Fruit fly (Drosophila melanogaster): Measurements from ENCODE around the gene CG34015.

CG34015 gene

DNA sequence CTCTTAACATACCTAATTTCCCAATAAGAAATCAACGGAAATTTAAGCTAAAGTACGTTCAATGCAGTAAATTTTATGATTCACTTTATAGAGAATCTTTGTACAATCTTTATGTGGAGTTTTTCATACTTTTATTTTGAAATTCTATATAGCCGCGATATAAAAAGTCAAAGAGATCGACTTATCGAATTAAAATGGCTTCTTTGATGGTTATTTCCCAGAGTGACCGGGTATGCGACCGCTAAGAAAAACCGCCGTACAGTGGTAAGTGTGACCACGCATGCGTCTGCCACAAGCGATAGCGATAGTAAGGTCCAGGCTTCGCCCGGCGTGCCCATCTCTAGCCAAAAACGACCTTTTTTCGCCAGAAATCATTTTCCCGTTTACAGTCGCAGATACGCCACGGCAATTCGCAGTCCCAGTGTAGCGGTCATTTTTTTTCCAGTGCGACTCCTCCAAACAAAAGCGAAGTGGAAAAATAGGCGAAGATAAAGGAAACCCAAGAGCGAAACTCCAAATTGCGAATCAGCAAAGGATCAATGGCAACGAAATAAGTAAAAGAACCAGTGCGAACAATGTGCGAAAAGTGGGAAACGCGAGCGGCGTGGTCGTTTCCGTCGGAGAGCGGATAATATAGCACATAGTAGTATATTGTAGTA, 25.5 kb downstream of the CG34015 start, which contains the start of gene hang (continued):
- no peak for TF ChIP-seq Hr3 (GFP tag; optimal IDR thresholded peaks at IDR 0.05)
- TF ChIP-seq CG34224 (GFP tag; IDR thresholded peaks at IDR 0.05; ENCODE audit: partially characterized antibody), result no peak; the same call in 2 of the 3 replicates
- TF ChIP-seq CG1792 (GFP tag; optimal IDR thresholded peaks at IDR 0.05), result peak; percentile 10
- no peak for TF ChIP-seq slou (GFP tag; optimal IDR thresholded peaks at IDR 0.05)
- peak; percentile 33 for TF ChIP-seq Sin3A (optimal IDR thresholded peaks at IDR 0.05)
- no peak for TF ChIP-seq CG12942 (GFP tag; optimal IDR thresholded peaks at IDR 0.05)
- peak; percentile 73 for TF ChIP-seq Dref (GFP tag; IDR thresholded peaks at IDR 0.05)
- TF ChIP-seq Lpt (GFP tag; optimal IDR thresholded peaks at IDR 0.05), result no peak
- no peak for TF ChIP-seq CG32772 (GFP tag; IDR thresholded peaks at IDR 0.05)
- peak; percentile 24 for TF ChIP-seq NfI (GFP tag; optimal IDR thresholded peaks at IDR 0.05)
- TF ChIP-seq yki (optimal IDR thresholded peaks at IDR 0.05), result no peak
- no peak for TF ChIP-seq pho (GFP tag; optimal IDR thresholded peaks at IDR 0.05)
- TF ChIP-seq CG18599 (GFP tag; optimal IDR thresholded peaks at IDR 0.05), result peak; percentile 65
- TF ChIP-seq schlank (tag; optimal IDR thresholded peaks at IDR 0.05), result peak; percentile 16
- TF ChIP-seq pb (GFP tag; optimal IDR thresholded peaks at IDR 0.05), result peak; percentile 8
- no peak for TF ChIP-seq CG7357 (GFP tag; IDR thresholded peaks at IDR 0.05)
- peak in 1 of 2 experiments; percentile 43 for TF ChIP-seq Eip74EF (GFP tag; optimal IDR thresholded peaks at IDR 0.05)
- no peak for TF ChIP-seq aop (GFP tag; IDR thresholded peaks at IDR 0.05)
- TF ChIP-seq Usf (GFP tag; optimal IDR thresholded peaks at IDR 0.05), result no peak
- TF ChIP-seq slbo (GFP tag; IDR thresholded peaks at IDR 0.05), result peak; percentile 60
- TF ChIP-seq CG32767 (GFP tag; IDR thresholded peaks at IDR 0.05), result no peak
- TF ChIP-seq eyg (GFP tag; optimal IDR thresholded peaks at IDR 0.05), result peak; percentile 37
- TF ChIP-seq zfh1 (GFP tag; IDR thresholded peaks at IDR 0.05), result peak; percentile 49; the same call in 1 of the 3 replicates
- no peak for TF ChIP-seq CG1529 (GFP tag; optimal IDR thresholded peaks at IDR 0.05)
- TF ChIP-seq hth (optimal IDR thresholded peaks at IDR 0.05), result no peak
- peak; percentile 32 for TF ChIP-seq CG2678 (tag; optimal IDR thresholded peaks at IDR 0.05)
- TF ChIP-seq ci (GFP tag; IDR thresholded peaks at IDR 0.05), result peak; percentile 75
- TF ChIP-seq bowl (GFP tag; IDR thresholded peaks at IDR 0.05), result peak; percentile 41; the same call in 1 of the 2 replicates
- no peak for TF ChIP-seq crp (GFP tag; optimal IDR thresholded peaks at IDR 0.05)
- TF ChIP-seq emc (GFP tag; optimal IDR thresholded peaks at IDR 0.05), result no peak
- TF ChIP-seq Mad (GFP tag; optimal IDR thresholded peaks at IDR 0.05), result peak; percentile 41
- no peak for TF ChIP-seq CG10274 (GFP tag; optimal IDR thresholded peaks at IDR 0.05)
- TF ChIP-seq Poxn (GFP tag; IDR thresholded peaks at IDR 0.05), result no peak
- no peak for TF ChIP-seq CG3065 (GFP tag; optimal IDR thresholded peaks at IDR 0.05)
- TF ChIP-seq sisA (GFP tag; IDR thresholded peaks at IDR 0.05), result 0 out of 2 replicates have a peak, but pooled peaks have one; percentile 17
- TF ChIP-seq TFAM (GFP tag; optimal IDR thresholded peaks at IDR 0.05), result no peak
- peak; percentile 57 for TF ChIP-seq sna (GFP tag; IDR thresholded peaks at IDR 0.05; ENCODE audit: partially characterized antibody)
- TF ChIP-seq CG11695 (GFP tag; IDR thresholded peaks at IDR 0.05), result 0 out of 3 replicates have a peak, but pooled peaks have one; percentile 15

DNA sequence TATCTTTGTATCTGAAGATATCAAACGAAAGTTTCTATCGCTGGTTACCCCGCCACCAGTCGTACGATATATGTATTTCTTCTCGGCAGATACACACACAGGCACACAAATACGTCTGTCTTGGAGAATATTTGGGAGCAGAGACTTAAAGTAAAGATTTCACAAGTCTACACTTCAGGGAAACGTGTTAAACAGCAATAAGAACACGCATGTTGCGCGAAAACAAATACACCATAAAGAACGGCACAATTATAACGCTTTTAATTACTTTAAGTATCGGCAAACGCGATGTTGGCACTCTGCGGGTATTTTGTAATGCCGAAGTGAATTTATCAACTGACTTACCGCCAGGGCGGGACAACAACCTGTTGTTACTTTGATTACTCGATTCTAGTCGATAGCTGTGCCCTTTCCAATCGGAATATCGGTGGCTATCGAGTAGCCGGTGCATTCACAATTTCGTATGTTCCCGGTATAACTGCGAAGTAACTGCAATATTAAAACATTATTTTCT, 26.1 kb downstream of the CG34015 start, which contains the start of gene AnxB11:
TSS of gene AnxB11 (minus strand) at position 367 of the 514 bp plus-strand sequence.
- peak in 1 of 2 experiments; percentile 82 for TF ChIP-seq insv (GFP tag; optimal IDR thresholded peaks at IDR 0.05)
- no peak for TF ChIP-seq pfk (GFP tag; optimal IDR thresholded peaks at IDR 0.05)
- TF ChIP-seq CG6791 (GFP tag; IDR thresholded peaks at IDR 0.05; ENCODE audit: partially characterized antibody), result peak; percentile 76
- TF ChIP-seq CG6272 (GFP tag; IDR thresholded peaks at IDR 0.05), result no peak
- peak; percentile 15; the same call in 1 of the 2 replicates for TF ChIP-seq hbn (GFP tag; IDR thresholded peaks at IDR 0.05; ENCODE audit: partially characterized antibody)
- TF ChIP-seq CG14860 (GFP tag; IDR thresholded peaks at IDR 0.05; ENCODE audit: partially characterized antibody), result peak; percentile 50
- peak; percentile 13 for TF ChIP-seq YL-1 (GFP tag; optimal IDR thresholded peaks at IDR 0.05)
- peak; percentile 72 for TF ChIP-seq bbx (GFP tag; IDR thresholded peaks at IDR 0.05; ENCODE audit: partially characterized antibody)
- peak; percentile 70 for TF ChIP-seq Dp (GFP tag; optimal IDR thresholded peaks at IDR 0.05)
- TF ChIP-seq CG34376 (GFP tag; optimal IDR thresholded peaks at IDR 0.05), result peak; percentile 53
- no peak for TF ChIP-seq wek (GFP tag; optimal IDR thresholded peaks at IDR 0.05)
- peak; percentile 33; the same call in 2 of the 3 replicates for TF ChIP-seq vnd (GFP tag; IDR thresholded peaks at IDR 0.05; ENCODE audit: partially characterized antibody)
- TF ChIP-seq Sin3A (optimal IDR thresholded peaks at IDR 0.05), result peak; percentile 29
- 0 out of 2 replicates have a peak, but pooled peaks have one; percentile 48 for TF ChIP-seq Scr (GFP tag; IDR thresholded peaks at IDR 0.05; ENCODE audit: partially characterized antibody)
